Worm (Caenorhabditis elegans): ENCODE data around the gene pmk-2.

ce11 chrIV:8118790-8119189 lies 24.5 kb upstream of the pmk-2 start, which contains the start of gene F42G8.8:
- TF ChIP-seq lin-11 (tag; optimal IDR thresholded peaks at IDR 0.05), result no peak
- TF ChIP-seq nhr-12 (tag; optimal IDR thresholded peaks at IDR 0.05), result no peak
- TF ChIP-seq R02D3.7 (tag; optimal IDR thresholded peaks at IDR 0.05), result no peak
- no peak for TF ChIP-seq unc-62 (GFP tag; optimal IDR thresholded peaks at IDR 0.05)
- TF ChIP-seq blmp-1 (tag; optimal IDR thresholded peaks at IDR 0.05; ENCODE audit: insufficient read depth), result no peak
- no peak for TF ChIP-seq F13H6.1 (tag; optimal IDR thresholded peaks at IDR 0.05)
- TF ChIP-seq unc-39 (tag; optimal IDR thresholded peaks at IDR 0.05), result no peak
- TF ChIP-seq mdl-1 (tag; optimal IDR thresholded peaks at IDR 0.05), result no peak
- no peak for TF ChIP-seq lin-39 (tag; optimal IDR thresholded peaks at IDR 0.05)
- no peak for TF ChIP-seq egl-27 (tag; optimal IDR thresholded peaks at IDR 0.05)
- no peak for TF ChIP-seq snpc-4 (tag; optimal IDR thresholded peaks at IDR 0.05)
- no peak for TF ChIP-seq elt-1 (tag; optimal IDR thresholded peaks at IDR 0.05)

Data from whole organism, L2 larva.